Fruit fly (Drosophila melanogaster): ENCODE data around the gene Phyhd1.

- TF ChIP-seq CG12768 (GFP tag; optimal IDR thresholded peaks at IDR 0.05) (no peak), CG11617 (GFP tag; optimal IDR thresholded peaks at IDR 0.05) (no peak), CG1620 (GFP tag; optimal IDR thresholded peaks at IDR 0.05) (no peak), Clk (GFP tag; optimal IDR thresholded peaks at IDR 0.05) (no peak)
These were observed 46.9 kb downstream of the Phyhd1 start for dm6 chr3R:10633855-10634254.
